Worm (Caenorhabditis elegans) whole organism, young adult: ENCODE results near the gene dre-1.

Experiments used
- C06A6.2 ChIP-seq: fragments of 200-800 bp; sonication (Bioruptor generic); conservative IDR thresholded peaks from 2 replicates; pipeline ENCODE4 v1.3.6; 2022; ENCODE audit warnings: missing genetic modification characterization, missing compliant biosample characterization
- F22D6.2 ChIP-seq: sonication (generic microtip); optimal IDR thresholded peaks from 2 replicates; lab custom pipeline; 2016; ENCODE audit warnings: mild to moderate bottlenecking, missing genetic modification characterization, missing compliant biosample characterization
- F23B12.7 ChIP-seq: sonication (generic microtip); optimal IDR thresholded peaks from 2 replicates; lab custom pipeline; 2017; ENCODE audit warnings: missing genetic modification characterization, mild to moderate bottlenecking, missing compliant biosample characterization, antibody characterized with exemption, moderate library complexity; ENCODE audit not compliant: insufficient read depth
- F49E8.2 ChIP-seq: sonication (generic microtip); optimal IDR thresholded peaks from 3 replicates; lab custom pipeline; 2017; ENCODE audit warnings: missing genetic modification characterization, mild to moderate bottlenecking, missing compliant biosample characterization, antibody characterized with exemption, moderate library complexity; ENCODE audit not compliant: insufficient read depth
- F55B11.4 ChIP-seq: sonication (generic microtip); optimal IDR thresholded peaks from 2 replicates; lab custom pipeline; 2016; ENCODE audit warnings: missing compliant biosample characterization, missing genetic modification characterization, borderline replicate concordance; ENCODE audit not compliant: insufficient read depth
- K11D2.4 ChIP-seq: fragments of 200-800 bp; sonication (Bioruptor generic); IDR thresholded peaks from 2 replicates; pipeline ENCODE4 v1.3.6; 2022; ENCODE audit warnings: missing genetic modification reagents, missing genetic modification characterization, missing compliant biosample characterization
- K12H6.12 ChIP-seq: fragments of 200-800 bp; sonication (Bioruptor generic); optimal IDR thresholded peaks from 2 replicates; lab custom pipeline; 2018; ENCODE audit warnings: mild to moderate bottlenecking, missing genetic modification characterization, missing compliant biosample characterization
- akir-1 ChIP-seq: fragments of 200-800 bp; sonication (Bioruptor generic); optimal IDR thresholded peaks from 2 replicates; lab custom pipeline; 2018; ENCODE audit warnings: mild to moderate bottlenecking, missing genetic modification characterization, moderate library complexity, missing compliant biosample characterization
- atf-7 ChIP-seq: sonication (generic microtip); optimal IDR thresholded peaks from 2 replicates; lab custom pipeline; 2017; ENCODE audit warnings: mild to moderate bottlenecking, missing genetic modification characterization, missing compliant biosample characterization
- attf-6 ChIP-seq: fragments of 200-800 bp; sonication (Bioruptor generic); IDR thresholded peaks from 2 replicates; pipeline ENCODE4 v1.3.6; 2022; ENCODE audit warnings: missing genetic modification reagents, missing genetic modification characterization, missing compliant biosample characterization
- bed-1 ChIP-seq: fragments of 200-800 bp; sonication (Bioruptor generic); IDR thresholded peaks from 2 replicates; pipeline ENCODE4 v1.3.6; 2022; ENCODE audit warnings: missing genetic modification reagents, missing genetic modification characterization, missing compliant biosample characterization
- cebp-1 ChIP-seq, 2 experiments: fragments of 200-800 bp in 1 of 2; sonication (Bioruptor generic) in 1 of 2; sonication (generic microtip) in 1 of 2; IDR thresholded peaks in 1 of 2; optimal IDR thresholded peaks in 1 of 2; 2 replicates each; pipeline versions ENCODE4 v1.3.6 to Lab custom; 2017 to 2022; ENCODE audit warnings: missing compliant biosample characterization in 2 of 2, missing genetic modification characterization in 2 of 2, mild to moderate bottlenecking in 1 of 2, missing genetic modification reagents in 1 of 2, moderate library complexity in 1 of 2
- ceh-27 ChIP-seq: fragments of 200-800 bp; sonication (Bioruptor generic); optimal IDR thresholded peaks from 2 replicates; lab custom pipeline; 2018; ENCODE audit warnings: mild to moderate bottlenecking, missing genetic modification characterization, moderate library complexity, missing compliant biosample characterization
- ceh-40 ChIP-seq: fragments of 200-800 bp; sonication (Bioruptor generic); IDR thresholded peaks from 2 replicates; pipeline ENCODE4 v1.3.6; 2022; ENCODE audit warnings: missing genetic modification characterization, missing compliant biosample characterization
- die-1 ChIP-seq: sonication (generic microtip); optimal IDR thresholded peaks from 2 replicates; lab custom pipeline; 2016; ENCODE audit warnings: missing genotype, mild to moderate bottlenecking, missing genetic modification characterization, missing compliant biosample characterization
- dox-1 ChIP-seq: fragments of 200-800 bp; sonication (Bioruptor generic); IDR thresholded peaks from 2 replicates; pipeline ENCODE4 v1.3.6; 2022; ENCODE audit warnings: missing genetic modification reagents, missing genetic modification characterization, missing compliant biosample characterization
- dpff-1 ChIP-seq: sonication (generic microtip); optimal IDR thresholded peaks from 2 replicates; lab custom pipeline; 2017; ENCODE audit warnings: mild to moderate bottlenecking, missing genetic modification characterization, missing compliant biosample characterization
- egl-18 ChIP-seq: fragments of 200-800 bp; sonication (Bioruptor generic); IDR thresholded peaks from 2 replicates; pipeline ENCODE4 v1.3.6; 2022; ENCODE audit warnings: missing genetic modification reagents, missing genetic modification characterization, missing compliant biosample characterization
- egl-44 ChIP-seq: fragments of 200-800 bp; sonication (Bioruptor generic); IDR thresholded peaks from 2 replicates; pipeline ENCODE4 v1.3.6; 2022; ENCODE audit warnings: missing genetic modification reagents, missing genetic modification characterization, missing compliant biosample characterization
- hmg-20 ChIP-seq: fragments of 200-800 bp; sonication (Bioruptor generic); IDR thresholded peaks from 2 replicates; pipeline ENCODE4 v1.3.6; 2022; ENCODE audit warnings: missing genetic modification reagents, missing genetic modification characterization, missing compliant biosample characterization
- hrde-1 ChIP-seq: sonication (generic microtip); optimal IDR thresholded peaks from 2 replicates; lab custom pipeline; 2016; ENCODE audit warnings: missing genetic modification characterization, mild to moderate bottlenecking, missing compliant biosample characterization, moderate library complexity, missing genotype, missing genetic modification reagents, borderline replicate concordance
- let-607 ChIP-seq, 2 experiments: fragments of 200-800 bp in 1 of 2; sonication (Bioruptor generic) in 1 of 2; sonication (generic microtip) in 1 of 2; optimal IDR thresholded peaks; 2 replicates each; lab custom pipeline; 2016 to 2018; ENCODE audit warnings: mild to moderate bottlenecking in 2 of 2, missing compliant biosample characterization in 2 of 2, missing genetic modification characterization in 2 of 2, moderate library complexity in 2 of 2, missing genotype in 1 of 2
- lin-26 ChIP-seq: fragments of 200-800 bp; sonication (Bioruptor generic); IDR thresholded peaks from 2 replicates; pipeline ENCODE4 v1.3.6; 2022; ENCODE audit warnings: missing genetic modification reagents, missing genetic modification characterization, missing compliant biosample characterization
- lin-35 ChIP-seq, 3 experiments: fragments of 150-350 bp in 2 of 3; sonication (generic microtip) in 1 of 3; optimal IDR thresholded peaks; 2 replicates each; lab custom pipeline; 2014 to 2018; ENCODE audit warnings: missing biosample characterization in 3 of 3, missing genetic modification characterization in 3 of 3, missing genetic modification reagents in 3 of 3
- lir-1 ChIP-seq: fragments of 200-800 bp; sonication (Bioruptor generic); conservative IDR thresholded peaks from 2 replicates; pipeline ENCODE4 v1.3.6; 2022; ENCODE audit warnings: missing genetic modification reagents, missing genetic modification characterization, missing compliant biosample characterization
- lsy-27 ChIP-seq: sonication (generic microtip); optimal IDR thresholded peaks from 2 replicates; lab custom pipeline; 2017; ENCODE audit warnings: missing genetic modification characterization, mild to moderate bottlenecking, missing compliant biosample characterization, antibody characterized with exemption, missing genotype, borderline replicate concordance; ENCODE audit not compliant: insufficient read depth
- madf-10 ChIP-seq: sonication (generic microtip); optimal IDR thresholded peaks from 2 replicates; lab custom pipeline; 2016; ENCODE audit warnings: mild to moderate bottlenecking, missing genetic modification characterization, missing compliant biosample characterization
- madf-6 ChIP-seq: fragments of 200-800 bp; sonication (Bioruptor generic); IDR thresholded peaks from 2 replicates; pipeline ENCODE4 v1.3.6; 2022; ENCODE audit warnings: missing genetic modification reagents, missing genetic modification characterization, missing compliant biosample characterization
- mcd-1 ChIP-seq: fragments of 200-800 bp; sonication (Bioruptor generic); IDR thresholded peaks from 2 replicates; pipeline ENCODE4 v1.3.6; 2022; ENCODE audit warnings: missing genetic modification reagents, missing genetic modification characterization, missing compliant biosample characterization
- nfya-1 ChIP-seq: sonication (generic microtip); optimal IDR thresholded peaks from 2 replicates; lab custom pipeline; 2017; ENCODE audit warnings: antibody characterized with exemption, missing compliant biosample characterization, missing genetic modification characterization, borderline replicate concordance; ENCODE audit not compliant: insufficient read depth
- nfya-2 ChIP-seq: fragments of 200-800 bp; sonication (Bioruptor generic); IDR thresholded peaks from 2 replicates; pipeline ENCODE4 v1.3.6; 2022; ENCODE audit warnings: missing genetic modification reagents, missing genetic modification characterization, missing compliant biosample characterization
- nfyb-1 ChIP-seq: fragments of 200-800 bp; sonication (Bioruptor generic); IDR thresholded peaks from 2 replicates; pipeline ENCODE4 v1.3.6; 2022; ENCODE audit warnings: missing genetic modification reagents, missing genetic modification characterization, missing compliant biosample characterization
- nhr-90 ChIP-seq: sonication (generic microtip); optimal IDR thresholded peaks from 2 replicates; lab custom pipeline; 2016; ENCODE audit warnings: missing genotype, mild to moderate bottlenecking, missing genetic modification characterization, missing compliant biosample characterization
- sdz-38 ChIP-seq: sonication (generic microtip); optimal IDR thresholded peaks from 2 replicates; lab custom pipeline; 2016; ENCODE audit warnings: missing genotype, missing genetic modification characterization, missing compliant biosample characterization
- somi-1 ChIP-seq: fragments of 200-800 bp; sonication (Bioruptor generic); optimal IDR thresholded peaks from 2 replicates; lab custom pipeline; 2018; ENCODE audit warnings: mild to moderate bottlenecking, missing genetic modification characterization, missing compliant biosample characterization
- sptf-2 ChIP-seq: fragments of 200-800 bp; sonication (Bioruptor generic); optimal IDR thresholded peaks from 2 replicates; lab custom pipeline; 2018; ENCODE audit warnings: mild to moderate bottlenecking, missing genetic modification characterization, missing compliant biosample characterization
- tbp1 ChIP-seq: fragments of 200-800 bp; sonication (Bioruptor generic); optimal IDR thresholded peaks from 2 replicates; lab custom pipeline; 2018; ENCODE audit warnings: mild to moderate bottlenecking, missing genetic modification characterization, missing compliant biosample characterization
- unc-130 ChIP-seq: sonication (generic microtip); optimal IDR thresholded peaks from 2 replicates; lab custom pipeline; 2016; ENCODE audit warnings: missing genetic modification reagents, missing genetic modification characterization, missing compliant biosample characterization
- unc-62 ChIP-seq: fragments of 150-350 bp; optimal IDR thresholded peaks from 2 replicates; lab custom pipeline; 2014; ENCODE audit warnings: missing biosample characterization, missing genetic modification reagents, missing genetic modification characterization
- zfh-2 ChIP-seq: fragments of 200-800 bp; sonication (Bioruptor generic); conservative IDR thresholded peaks from 2 replicates; pipeline ENCODE4 v1.3.6; 2022; ENCODE audit warnings: missing genetic modification reagents, missing genetic modification characterization, missing compliant biosample characterization
- ztf-18 ChIP-seq: sonication (generic microtip); optimal IDR thresholded peaks from 2 replicates; lab custom pipeline; 2016; ENCODE audit warnings: missing genotype, mild to moderate bottlenecking, missing genetic modification characterization, missing compliant biosample characterization
- ztf-26 ChIP-seq: sonication (generic microtip); optimal IDR thresholded peaks from 2 replicates; lab custom pipeline; 2017; ENCODE audit warnings: missing genetic modification characterization, missing compliant biosample characterization
- ztf-3 ChIP-seq: fragments of 200-800 bp; sonication (Bioruptor generic); optimal IDR thresholded peaks from 2 replicates; lab custom pipeline; 2018; ENCODE audit warnings: mild to moderate bottlenecking, missing genetic modification characterization, missing compliant biosample characterization

The dre-1 gene

DNA sequence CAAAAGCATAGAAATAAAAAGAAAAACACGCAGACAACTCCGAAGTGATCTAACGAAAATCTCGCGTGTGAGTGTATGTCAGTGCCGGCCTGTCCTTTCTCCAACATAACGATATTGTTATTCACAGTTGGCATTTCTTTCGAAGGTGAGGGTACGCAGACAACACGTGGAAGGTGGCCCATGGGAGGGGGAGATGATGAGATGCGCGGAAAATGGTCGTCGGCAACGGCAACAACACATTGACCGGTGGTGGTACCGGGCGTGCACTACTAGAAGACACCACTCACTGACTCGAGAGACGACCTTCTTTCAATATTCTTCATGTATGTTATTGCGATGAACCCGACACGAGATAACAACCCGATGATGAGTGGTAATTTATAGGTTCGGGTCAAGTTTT is 1.3 kb downstream of the dre-1 start:
- TF ChIP-seq sdz-38 (tag; lab: Kevin White, UChicago) (no peak), nhr-90 (tag; lab: Kevin White, UChicago) (no peak), bed-1 (no peak), egl-18 (no peak), lin-35 (GFP tag; optimal IDR thresholded peaks at IDR 0.05; lab: Kevin White, UChicago) (no peak)

DNA sequence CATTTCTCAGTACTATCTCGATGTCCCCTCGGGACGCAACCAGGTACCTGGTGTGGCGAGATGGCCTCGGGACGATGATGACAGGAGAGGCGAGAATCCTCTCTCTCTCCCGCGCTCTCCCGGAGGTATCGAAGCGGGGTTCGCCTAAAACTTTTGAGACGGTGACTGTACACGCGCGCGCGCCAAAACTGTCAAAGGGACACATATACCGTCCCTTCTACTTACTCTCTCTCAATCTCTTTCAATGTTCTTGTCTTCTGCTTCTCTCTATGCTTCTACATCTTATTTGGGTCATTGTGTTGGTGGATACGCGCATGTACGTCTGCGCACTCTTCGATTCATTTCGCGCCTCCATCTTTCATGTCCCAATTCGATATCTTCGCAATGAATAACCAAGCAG is 4.4 kb downstream of the dre-1 start:
- 0 out of 2 replicates have a peak, but pooled peaks have one; percentile 13 for TF ChIP-seq madf-6 (GFP tag; lab: Robert Waterston, UW)
- TF ChIP-seq die-1 (tag; lab: Kevin White, UChicago): peak; percentile 30
- peak; percentile 5 for TF ChIP-seq ztf-26 (tag; lab: Kevin White, UChicago)
- no peak for TF ChIP-seq hrde-1 (tag; lab: Kevin White, UChicago)
- TF ChIP-seq ceh-27 (GFP tag; lab: Kevin White, UChicago): peak; percentile 14
- TF ChIP-seq lin-26: peak; percentile 26; the same call in 1 of the 2 replicates
- peak; percentile 85 for TF ChIP-seq zfh-2 (GFP tag; lab: Robert Waterston, UW)
- no peak for TF ChIP-seq cebp-1 (GFP tag; IDR thresholded peaks at IDR 0.05; lab: Robert Waterston, UW)
- peak; percentile 15 for TF ChIP-seq cebp-1 (tag; optimal IDR thresholded peaks at IDR 0.05; lab: Kevin White, UChicago)
- TF ChIP-seq dpff-1 (tag; lab: Kevin White, UChicago): no peak
- no peak for TF ChIP-seq F49E8.2 (tag; lab: Kevin White, UChicago)
- TF ChIP-seq F22D6.2 (tag; lab: Kevin White, UChicago): no peak
- no peak for TF ChIP-seq K11D2.4 (GFP tag; lab: Robert Waterston, UW)
- no peak for TF ChIP-seq tbp1 (GFP tag; lab: Kevin White, UChicago)
- TF ChIP-seq K12H6.12: no peak
- 0 out of 2 replicates have a peak, but pooled peaks have one; percentile 31 for TF ChIP-seq mcd-1 (GFP tag; lab: Robert Waterston, UW)
- peak; percentile 0 for TF ChIP-seq atf-7

DNA sequence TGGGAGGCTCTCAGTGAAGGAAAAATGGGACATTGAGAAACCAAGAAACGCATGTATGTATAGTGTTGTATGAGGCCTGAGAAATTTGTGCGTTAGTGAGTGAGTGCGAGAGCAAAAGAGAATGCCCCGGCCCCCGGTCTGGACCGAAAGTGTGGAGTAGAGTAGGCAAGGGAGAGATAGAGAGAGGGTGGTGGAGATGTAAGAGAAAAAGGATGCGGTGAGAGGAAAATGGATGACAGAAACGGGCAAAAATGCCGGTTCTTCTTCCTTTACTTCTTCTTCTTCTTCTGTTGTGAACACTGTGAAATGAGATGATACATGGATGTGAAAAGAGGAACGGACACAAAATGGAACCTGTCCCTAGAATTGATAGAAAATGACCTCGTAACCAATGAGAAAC is 8.0 kb downstream of the dre-1 start:
- no peak for TF ChIP-seq lir-1 (GFP tag; lab: Robert Waterston, UW)
- TF ChIP-seq cebp-1 (GFP tag; IDR thresholded peaks at IDR 0.05; lab: Robert Waterston, UW): no peak
- peak; percentile 24 for TF ChIP-seq cebp-1 (tag; optimal IDR thresholded peaks at IDR 0.05; lab: Kevin White, UChicago)
- TF ChIP-seq sptf-2 (GFP tag; lab: Kevin White, UChicago): no peak
- no peak for TF ChIP-seq akir-1
- TF ChIP-seq ceh-40 (GFP tag; lab: Robert Waterston, UW): 0 out of 2 replicates have a peak, but pooled peaks have one; percentile 42
- no peak for TF ChIP-seq ceh-27 (GFP tag; lab: Kevin White, UChicago)
- no peak for TF ChIP-seq lin-35 (GFP tag; optimal IDR thresholded peaks at IDR 0.05; lab: Kevin White, UChicago)
- TF ChIP-seq F22D6.2 (tag; lab: Kevin White, UChicago): no peak
- no peak for TF ChIP-seq nfya-2 (GFP tag; lab: Robert Waterston, UW)
- no peak for TF ChIP-seq somi-1 (GFP tag; lab: Kevin White, UChicago)
- TF ChIP-seq unc-62: no peak
- no peak for TF ChIP-seq ztf-18 (tag; lab: Kevin White, UChicago)
- no peak for TF ChIP-seq hmg-20 (GFP tag; lab: Robert Waterston, UW)
- 0 out of 2 replicates have a peak, but pooled peaks have one; percentile 42 for TF ChIP-seq nfyb-1 (GFP tag; lab: Robert Waterston, UW)
- TF ChIP-seq nfya-1: no peak
- no peak for TF ChIP-seq ztf-26 (tag; lab: Kevin White, UChicago)
- TF ChIP-seq ztf-3 (GFP tag; lab: Kevin White, UChicago): no peak
- no peak for TF ChIP-seq let-607 (tag; optimal IDR thresholded peaks at IDR 0.05; lab: Kevin White, UChicago)
- TF ChIP-seq F23B12.7 (tag; lab: Kevin White, UChicago): no peak
- no peak for TF ChIP-seq F55B11.4 (tag; lab: Kevin White, UChicago)
- TF ChIP-seq die-1 (tag; lab: Kevin White, UChicago): no peak
- TF ChIP-seq C06A6.2 (GFP tag; lab: Robert Waterston, UW): no peak
- no peak for TF ChIP-seq unc-130 (GFP tag; lab: Kevin White, UChicago)
- no peak for TF ChIP-seq lsy-27 (tag; lab: Kevin White, UChicago)
- no peak for TF ChIP-seq attf-6
- TF ChIP-seq egl-44 (GFP tag; lab: Robert Waterston, UW): 0 out of 2 replicates have a peak, but pooled peaks have one; percentile 28
- no peak for TF ChIP-seq madf-10 (tag; lab: Kevin White, UChicago)
- no peak for TF ChIP-seq dox-1 (GFP tag; lab: Robert Waterston, UW)
